Fruit fly (Drosophila melanogaster): ENCODE results near the gene CG7778.

Gene CG7778

DNA sequence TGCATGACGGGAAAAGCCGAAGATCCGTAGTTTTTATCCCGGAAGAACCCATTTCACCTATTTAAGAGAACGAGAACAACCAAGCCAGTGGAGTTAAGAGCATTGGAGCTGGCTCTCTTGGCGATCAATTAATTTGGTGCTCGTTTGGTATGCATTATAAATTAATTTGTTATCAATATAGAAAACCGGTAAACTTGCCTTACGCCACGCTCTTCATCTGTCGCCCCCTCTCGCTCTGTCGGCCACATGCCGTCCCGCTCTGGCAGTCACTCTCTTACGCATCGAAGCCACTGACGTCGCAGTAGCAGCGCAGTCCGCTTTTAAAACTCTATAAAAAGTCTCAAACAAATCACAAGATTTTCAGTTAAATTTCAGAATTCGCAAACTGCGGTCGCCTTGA is at the start of gene CG7778:
CG7778 (plus strand) TSS at position 361 of the 400 bp plus-strand sequence.
- TF ChIP-seq Eip78C (GFP tag): peak; percentile 0
- no peak for TF ChIP-seq CG8319 (GFP tag; optimal IDR thresholded peaks at IDR 0.05)

DNA sequence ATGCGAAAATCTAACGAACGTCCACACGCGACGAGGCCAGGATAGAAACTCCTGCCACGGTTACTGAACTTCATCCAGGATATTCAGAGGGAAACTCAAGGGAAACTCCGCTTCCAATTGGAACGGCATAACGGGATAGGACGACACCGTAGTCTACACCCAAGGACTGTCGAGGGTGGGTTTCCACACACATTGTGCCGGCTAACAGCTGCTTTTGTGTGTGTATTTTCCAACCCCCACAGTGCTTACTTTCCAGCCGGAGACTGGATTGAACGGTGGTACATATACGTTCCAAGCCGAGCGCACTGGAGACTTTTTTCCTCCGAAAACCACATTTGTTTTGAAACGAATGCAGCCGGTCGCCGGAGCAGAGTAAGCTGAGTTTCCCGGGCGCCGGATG is 49.4 kb upstream of the CG7778 start:
- TF ChIP-seq Hr39 (GFP tag; optimal IDR thresholded peaks at IDR 0.05) (no peak), CG10631 (GFP tag; optimal IDR thresholded peaks at IDR 0.05) (no peak), CG32006 (GFP tag; optimal IDR thresholded peaks at IDR 0.05) (no peak), CG6163 (GFP tag; IDR thresholded peaks at IDR 0.05) (no peak), CG10669 (GFP tag; optimal IDR thresholded peaks at IDR 0.05) (no peak), Sox14 (GFP tag; optimal IDR thresholded peaks at IDR 0.05) (no peak), dac (GFP tag; optimal IDR thresholded peaks at IDR 0.05) (no peak), Ets96B (tag; optimal IDR thresholded peaks at IDR 0.05) (no peak), esn (GFP tag; optimal IDR thresholded peaks at IDR 0.05) (no peak), CG11294 (GFP tag; IDR thresholded peaks at IDR 0.05) (no peak), CG3032 (tag; optimal IDR thresholded peaks at IDR 0.05) (no peak), CG8119 (GFP tag; IDR thresholded peaks at IDR 0.05) (no peak), CG31627 (GFP tag; optimal IDR thresholded peaks at IDR 0.05) (no peak)

DNA sequence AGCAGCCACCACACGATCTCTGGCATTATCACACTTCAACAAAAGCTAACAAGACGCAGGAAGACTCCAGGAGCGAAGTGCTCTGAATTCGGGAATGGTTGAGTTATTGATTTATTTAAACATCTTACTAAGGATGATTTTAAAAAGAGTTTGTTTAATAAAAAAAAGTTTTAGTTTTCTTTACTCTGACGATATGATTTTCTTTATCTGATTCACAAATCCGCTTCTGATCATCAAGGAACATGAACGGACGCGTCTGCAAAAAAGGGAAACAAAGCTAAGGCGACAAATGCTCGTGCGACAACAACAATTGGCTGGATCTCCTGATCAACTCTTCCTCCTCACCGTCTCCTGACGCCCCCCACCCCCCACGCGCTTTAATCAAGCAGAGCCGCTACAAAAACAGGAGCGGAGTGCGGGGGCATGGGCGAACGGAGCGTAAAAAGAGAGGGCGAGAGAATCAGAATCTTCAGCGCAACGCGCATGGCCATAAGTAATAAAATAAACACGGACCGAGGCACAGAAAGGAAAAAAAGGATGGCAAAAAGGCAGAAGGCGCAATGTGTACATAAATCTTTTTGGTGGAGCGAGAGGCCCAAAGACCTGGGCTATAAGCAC is 47.1 kb upstream of the CG7778 start:
- TF ChIP-seq CG6808 (GFP tag; optimal IDR thresholded peaks at IDR 0.05): peak; percentile 95
- TF ChIP-seq dsx (GFP tag; optimal IDR thresholded peaks at IDR 0.05; ENCODE audit: poor library complexity, severe bottlenecking): peak; percentile 91
- peak; percentile 86 for TF ChIP-seq Ets21C (GFP tag; optimal IDR thresholded peaks at IDR 0.05)
- 0 out of 2 replicates have a peak, but pooled peaks have one; percentile 35 for TF ChIP-seq CG11294 (GFP tag; IDR thresholded peaks at IDR 0.05)
- TF ChIP-seq Hr4 (GFP tag; optimal IDR thresholded peaks at IDR 0.05): peak; percentile 42
- peak; percentile 70 for TF ChIP-seq CG11762 (GFP tag; optimal IDR thresholded peaks at IDR 0.05; ENCODE audit: insufficient read depth)
- TF ChIP-seq fd85E (GFP tag; optimal IDR thresholded peaks at IDR 0.05): peak; percentile 3
- no peak for TF ChIP-seq dac (GFP tag; optimal IDR thresholded peaks at IDR 0.05)
- TF ChIP-seq spab (GFP tag; optimal IDR thresholded peaks at IDR 0.05): peak; percentile 89
- TF ChIP-seq CG6163 (GFP tag; IDR thresholded peaks at IDR 0.05): peak; percentile 56; the same call in 1 of the 3 replicates
- TF ChIP-seq CG8632 (GFP tag; optimal IDR thresholded peaks at IDR 0.05): peak; percentile 73
- TF ChIP-seq CG10669 (GFP tag; optimal IDR thresholded peaks at IDR 0.05): peak; percentile 87
- peak; percentile 54; the same call in 1 of the 2 replicates for TF ChIP-seq Gug (GFP tag; IDR thresholded peaks at IDR 0.05)
- TF ChIP-seq eg (GFP tag; IDR thresholded peaks at IDR 0.05): peak; percentile 50; the same call in 1 of the 3 replicates
- TF ChIP-seq CG3919 (GFP tag; optimal IDR thresholded peaks at IDR 0.05): peak; percentile 91
- TF ChIP-seq net (GFP tag; optimal IDR thresholded peaks at IDR 0.05): peak; percentile 82
- TF ChIP-seq CG8119 (GFP tag; IDR thresholded peaks at IDR 0.05): peak; percentile 72
- peak; percentile 84 for TF ChIP-seq CG34406 (GFP tag; optimal IDR thresholded peaks at IDR 0.05)
- peak; percentile 89 for TF ChIP-seq Sox102F (GFP tag; optimal IDR thresholded peaks at IDR 0.05)
- peak; percentile 94 for TF ChIP-seq CG3032 (tag; optimal IDR thresholded peaks at IDR 0.05)
- peak; percentile 89 for TF ChIP-seq Eip75B (GFP tag; optimal IDR thresholded peaks at IDR 0.05)
- TF ChIP-seq cyc (GFP tag; optimal IDR thresholded peaks at IDR 0.05): peak; percentile 91
- TF ChIP-seq Eip93F (GFP tag; optimal IDR thresholded peaks at IDR 0.05): peak; percentile 37
- TF ChIP-seq CG15336 (GFP tag; IDR thresholded peaks at IDR 0.05): peak; percentile 58
- TF ChIP-seq CG8319 (GFP tag; optimal IDR thresholded peaks at IDR 0.05): peak; percentile 54
- peak; percentile 18 for TF ChIP-seq fkh (GFP tag; optimal IDR thresholded peaks at IDR 0.05)
- peak; percentile 49 for TF ChIP-seq Lpt (GFP tag; optimal IDR thresholded peaks at IDR 0.05)
- TF ChIP-seq CG6854 (GFP tag; optimal IDR thresholded peaks at IDR 0.05): peak; percentile 97
- TF ChIP-seq Blimp-1 (GFP tag; optimal IDR thresholded peaks at IDR 0.05): peak; percentile 76
- peak; percentile 91 for TF ChIP-seq CG9139 (GFP tag; optimal IDR thresholded peaks at IDR 0.05)
- TF ChIP-seq Met (GFP tag; optimal IDR thresholded peaks at IDR 0.05): peak; percentile 95
- TF ChIP-seq achi (GFP tag; optimal IDR thresholded peaks at IDR 0.05): peak; percentile 87
- TF ChIP-seq CG6792 (GFP tag; optimal IDR thresholded peaks at IDR 0.05): peak; percentile 82
- peak; percentile 93 to 95 for TF ChIP-seq ss (GFP tag; optimal IDR thresholded peaks at IDR 0.05)
- TF ChIP-seq svp (GFP tag): peak; percentile 98
- peak; percentile 94 for TF ChIP-seq topi (GFP tag; optimal IDR thresholded peaks at IDR 0.05)
- peak; percentile 86 for TF ChIP-seq CG10631 (GFP tag; optimal IDR thresholded peaks at IDR 0.05)
- peak; percentile 87 for TF ChIP-seq pdm3 (GFP tag; optimal IDR thresholded peaks at IDR 0.05)
- peak; percentile 65 for TF ChIP-seq acj6 (GFP tag; optimal IDR thresholded peaks at IDR 0.05)

Data from whole organism, prepupa.